Fruit fly (Drosophila melanogaster): ENCODE measurements around the gene mkg-p.
A peak's percentile ranks its signal among the peaks of the same experiment; 100 is the strongest.

Gene mkg-p

dm6 chr3L:8398763-8399445 lies 6.2 kb downstream of the mkg-p start (continued):
- TF ChIP-seq Hr39 (GFP tag; optimal IDR thresholded peaks at IDR 0.05) (peak; percentile 90), CG4318 (GFP tag; optimal IDR thresholded peaks at IDR 0.05) (no peak), pdm3 (GFP tag; optimal IDR thresholded peaks at IDR 0.05) (no peak), Eip78C (GFP tag) (no peak), CG6854 (GFP tag; optimal IDR thresholded peaks at IDR 0.05) (peak; percentile 60), Hr4 (GFP tag; optimal IDR thresholded peaks at IDR 0.05) (no peak), Blimp-1 (GFP tag; optimal IDR thresholded peaks at IDR 0.05) (peak; percentile 68), cyc (GFP tag; optimal IDR thresholded peaks at IDR 0.05) (no peak), OdsH (GFP tag; optimal IDR thresholded peaks at IDR 0.05) (no peak), Met (GFP tag; optimal IDR thresholded peaks at IDR 0.05) (no peak), CG9139 (GFP tag; optimal IDR thresholded peaks at IDR 0.05) (peak; percentile 20), net (GFP tag; optimal IDR thresholded peaks at IDR 0.05) (no peak), CG11902 (GFP tag; optimal IDR thresholded peaks at IDR 0.05) (peak; percentile 82), CG11762 (GFP tag; optimal IDR thresholded peaks at IDR 0.05; ENCODE audit: insufficient read depth) (peak; percentile 71), Sox15 (GFP tag; optimal IDR thresholded peaks at IDR 0.05) (peak; percentile 70), CG15336 (GFP tag; IDR thresholded peaks at IDR 0.05) (peak; percentile 83), CG31627 (GFP tag; optimal IDR thresholded peaks at IDR 0.05) (peak; percentile 90), dsx (GFP tag; optimal IDR thresholded peaks at IDR 0.05; ENCODE audit: poor library complexity, severe bottlenecking) (no peak), CG32006 (GFP tag; optimal IDR thresholded peaks at IDR 0.05) (no peak), CG8119 (GFP tag; IDR thresholded peaks at IDR 0.05) (peak; percentile 74; the same call in 2 of the 3 replicates), Ets96B (tag; optimal IDR thresholded peaks at IDR 0.05) (no peak), acj6 (GFP tag; optimal IDR thresholded peaks at IDR 0.05) (no peak), vri (GFP tag; optimal IDR thresholded peaks at IDR 0.05) (no peak), Eip93F (GFP tag; optimal IDR thresholded peaks at IDR 0.05) (peak; percentile 28), CG3032 (tag; optimal IDR thresholded peaks at IDR 0.05) (peak; percentile 80), lz (GFP tag; optimal IDR thresholded peaks at IDR 0.05) (no peak), Gug (GFP tag; IDR thresholded peaks at IDR 0.05) (peak; percentile 60; the same call in 1 of the 2 replicates), CG3919 (GFP tag; optimal IDR thresholded peaks at IDR 0.05) (no peak), topi (GFP tag; optimal IDR thresholded peaks at IDR 0.05) (no peak), CG11294 (GFP tag; IDR thresholded peaks at IDR 0.05) (peak; percentile 65), spab (GFP tag; optimal IDR thresholded peaks at IDR 0.05) (no peak), CG6163 (GFP tag; IDR thresholded peaks at IDR 0.05) (peak; percentile 84), Sox14 (GFP tag; optimal IDR thresholded peaks at IDR 0.05) (no peak)

- no peak for TF ChIP-seq OdsH (GFP tag; optimal IDR thresholded peaks at IDR 0.05)
- TF ChIP-seq svp (GFP tag), result no peak
- TF ChIP-seq CG10631 (GFP tag; optimal IDR thresholded peaks at IDR 0.05), result no peak
- TF ChIP-seq CG11902 (GFP tag; optimal IDR thresholded peaks at IDR 0.05), result no peak
- TF ChIP-seq CG6276 (GFP tag; optimal IDR thresholded peaks at IDR 0.05), result no peak
- no peak for TF ChIP-seq lz (GFP tag; optimal IDR thresholded peaks at IDR 0.05)
- TF ChIP-seq Hr39 (GFP tag; optimal IDR thresholded peaks at IDR 0.05), result no peak
- TF ChIP-seq fkh (GFP tag; optimal IDR thresholded peaks at IDR 0.05), result no peak
- TF ChIP-seq Ets21C (GFP tag; optimal IDR thresholded peaks at IDR 0.05), result no peak
- TF ChIP-seq Smox (GFP tag; optimal IDR thresholded peaks at IDR 0.05), result no peak
These were observed 8.9 kb downstream of the mkg-p start for dm6 chr3L:8396187-8396586.

- peak; percentile 16 for TF ChIP-seq CG3032 (tag; optimal IDR thresholded peaks at IDR 0.05)
- peak; percentile 31 for TF ChIP-seq Ets96B (tag; optimal IDR thresholded peaks at IDR 0.05)
- TF ChIP-seq Lpt (GFP tag; optimal IDR thresholded peaks at IDR 0.05), result peak; percentile 30
- no peak for TF ChIP-seq CG6854 (GFP tag; optimal IDR thresholded peaks at IDR 0.05)
- peak; percentile 56 for TF ChIP-seq topi (GFP tag; optimal IDR thresholded peaks at IDR 0.05)
- TF ChIP-seq salr (GFP tag; optimal IDR thresholded peaks at IDR 0.05), result peak in 1 of 2 experiments; percentile 46
- peak; percentile 12 for TF ChIP-seq lz (GFP tag; optimal IDR thresholded peaks at IDR 0.05)
- no peak for TF ChIP-seq fkh (GFP tag; optimal IDR thresholded peaks at IDR 0.05)
- TF ChIP-seq eg (GFP tag; IDR thresholded peaks at IDR 0.05), result peak; percentile 43; the same call in 1 of the 3 replicates
- TF ChIP-seq dsx (GFP tag; optimal IDR thresholded peaks at IDR 0.05; ENCODE audit: poor library complexity, severe bottlenecking), result no peak
- peak; percentile 14 for TF ChIP-seq CG3919 (GFP tag; optimal IDR thresholded peaks at IDR 0.05)
- no peak for TF ChIP-seq Hr38 (GFP tag; optimal IDR thresholded peaks at IDR 0.05)
- peak; percentile 66 for TF ChIP-seq CG32006 (GFP tag; optimal IDR thresholded peaks at IDR 0.05)
- peak; percentile 23 for TF ChIP-seq Eip93F (GFP tag; optimal IDR thresholded peaks at IDR 0.05)
- TF ChIP-seq CG11762 (GFP tag; optimal IDR thresholded peaks at IDR 0.05; ENCODE audit: insufficient read depth), result peak; percentile 11
- TF ChIP-seq CG6163 (GFP tag; IDR thresholded peaks at IDR 0.05), result peak; percentile 52; the same call in 1 of the 3 replicates
- peak; percentile 75 for TF ChIP-seq svp (GFP tag)
- TF ChIP-seq CG15336 (GFP tag; IDR thresholded peaks at IDR 0.05), result peak; percentile 51; the same call in 1 of the 2 replicates
- no peak for TF ChIP-seq vri (GFP tag; optimal IDR thresholded peaks at IDR 0.05)
- no peak for TF ChIP-seq CG1621 (tag; optimal IDR thresholded peaks at IDR 0.05)
- TF ChIP-seq Sox14 (GFP tag; optimal IDR thresholded peaks at IDR 0.05), result peak; percentile 23
- TF ChIP-seq spab (GFP tag; optimal IDR thresholded peaks at IDR 0.05), result peak; percentile 6
- no peak for TF ChIP-seq Blimp-1 (GFP tag; optimal IDR thresholded peaks at IDR 0.05)
- peak; percentile 15 for TF ChIP-seq pdm3 (GFP tag; optimal IDR thresholded peaks at IDR 0.05)
- peak; percentile 51 for TF ChIP-seq OdsH (GFP tag; optimal IDR thresholded peaks at IDR 0.05)
These were observed 9.4 kb downstream of the mkg-p start, which contains the start of gene CG7120 for dm6 chr3L:8395630-8396168. CG7120 (plus strand) TSS chr3L:8396000.
